Fruit fly (Drosophila melanogaster) ovary, adult (tissue): Measurements from ENCODE around the gene Bug22.
A peak's percentile ranks its signal among the peaks of the same experiment; 100 is the strongest.

ENCODE experiments used
- CG17801 ChIP-seq: fragments of 200-800 bp; optimal IDR thresholded peaks from 2 replicates; lab custom pipeline; 2019; ENCODE audit warnings: missing biosample characterization, mild to moderate bottlenecking, missing genetic modification characterization, moderate library complexity; ENCODE audit not compliant: partially characterized antibody

Bug22 gene

DNA sequence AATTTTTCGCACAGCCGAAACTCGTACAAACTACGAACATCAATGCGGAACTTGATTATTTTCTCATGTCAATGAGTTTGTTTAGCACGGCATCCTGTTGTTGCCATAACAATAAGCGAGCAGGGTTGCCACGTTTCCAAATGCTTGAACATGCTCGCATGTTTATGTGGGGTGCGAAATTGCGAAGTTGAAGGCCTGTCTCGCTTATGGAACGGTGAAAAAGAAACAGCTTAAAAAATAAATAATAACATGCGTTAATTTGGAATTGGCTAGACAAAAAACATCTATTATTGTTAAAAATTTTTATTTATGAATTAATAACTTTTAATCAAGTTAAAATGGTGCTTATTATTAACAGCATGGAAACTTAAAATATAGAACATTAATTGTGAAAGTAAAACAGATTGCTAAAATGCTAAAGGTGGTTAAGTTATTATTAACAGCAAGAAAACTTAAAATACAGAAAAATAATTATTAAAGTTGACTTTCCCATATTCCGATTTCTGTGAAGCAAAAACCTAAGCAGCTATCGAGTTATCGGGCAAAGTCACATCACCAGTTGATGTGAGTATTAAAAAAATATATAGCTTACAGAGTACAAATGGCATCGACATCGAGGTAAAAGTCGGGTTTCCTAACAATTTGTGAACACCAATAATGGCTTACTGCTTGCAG, at the start of gene Bug22, which contains the start of gene TfIIB:
Bug22 (minus strand) TSS at position 117 of the 675 bp plus-strand sequence.
TfIIB (plus strand) TSS at position 537 of the 675 bp plus-strand sequence.
- peak; percentile 46 for TF ChIP-seq CG17801 (GFP tag; lab: Kevin White, UChicago)

DNA sequence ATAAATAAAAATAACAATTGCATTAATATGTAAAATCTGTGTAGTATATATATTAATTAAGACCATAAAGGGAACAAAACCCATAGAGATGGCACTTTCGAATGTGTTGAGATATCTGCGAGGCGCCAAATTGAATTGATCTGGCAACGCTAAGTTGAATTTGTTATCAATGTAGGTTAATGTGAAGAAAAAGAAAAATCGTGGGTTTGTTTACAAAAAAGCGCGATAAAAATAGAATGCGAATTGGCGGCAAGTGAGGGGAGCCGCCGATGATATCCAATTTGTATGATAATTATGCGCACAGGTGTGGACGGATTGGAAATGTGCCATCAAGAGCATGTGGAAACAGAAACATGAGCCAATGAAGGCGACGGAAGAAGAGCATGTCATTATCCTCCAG, 49.1 kb upstream of the Bug22 start:
- TF ChIP-seq CG17801 (GFP tag; lab: Kevin White, UChicago) = peak; percentile 11

DNA sequence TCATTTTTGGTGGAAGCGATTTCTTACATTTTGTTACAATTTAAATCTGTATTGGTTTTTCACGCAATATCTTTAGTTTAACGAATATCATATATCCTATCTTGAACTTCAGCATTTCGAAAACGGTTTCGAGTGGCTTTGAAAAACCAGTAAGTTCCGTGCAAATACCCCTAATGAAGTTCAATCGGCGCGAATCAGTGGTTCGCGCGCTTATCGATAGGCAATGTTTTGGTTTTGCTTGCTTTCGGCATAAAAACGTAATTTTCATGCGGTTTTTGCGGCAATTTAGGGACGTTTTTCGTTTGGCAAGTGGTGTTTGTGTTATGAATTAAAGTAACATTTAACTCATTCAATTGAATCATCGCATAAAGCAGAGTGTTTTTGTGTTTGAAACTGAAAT, 46.2 kb upstream of the Bug22 start, which contains the start of gene RluA-2:
RluA-2 (plus strand) TSS at position 195 of the 400 bp plus-strand sequence.
- TF ChIP-seq CG17801 (GFP tag; lab: Kevin White, UChicago) = no peak

DNA sequence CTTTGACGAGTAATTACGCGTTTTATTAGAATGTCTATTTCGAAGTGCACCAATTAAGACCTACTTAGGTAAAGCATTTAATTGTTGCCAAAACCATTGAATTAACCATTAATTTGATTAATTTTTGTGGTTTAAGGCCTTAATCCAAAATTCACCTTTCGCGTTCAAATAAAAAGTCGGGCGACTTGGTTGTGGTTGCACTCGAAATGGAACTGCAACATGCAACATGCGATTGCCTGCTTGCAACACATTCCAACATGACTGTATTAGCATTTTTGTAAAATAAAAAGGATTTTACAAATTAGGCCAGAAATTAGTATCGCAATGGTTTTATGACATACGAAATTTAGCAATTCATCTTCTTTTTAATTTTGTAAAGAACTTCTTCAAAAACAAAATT, 44.1 kb upstream of the Bug22 start:
- TF ChIP-seq CG17801 (GFP tag; lab: Kevin White, UChicago) = no peak

DNA sequence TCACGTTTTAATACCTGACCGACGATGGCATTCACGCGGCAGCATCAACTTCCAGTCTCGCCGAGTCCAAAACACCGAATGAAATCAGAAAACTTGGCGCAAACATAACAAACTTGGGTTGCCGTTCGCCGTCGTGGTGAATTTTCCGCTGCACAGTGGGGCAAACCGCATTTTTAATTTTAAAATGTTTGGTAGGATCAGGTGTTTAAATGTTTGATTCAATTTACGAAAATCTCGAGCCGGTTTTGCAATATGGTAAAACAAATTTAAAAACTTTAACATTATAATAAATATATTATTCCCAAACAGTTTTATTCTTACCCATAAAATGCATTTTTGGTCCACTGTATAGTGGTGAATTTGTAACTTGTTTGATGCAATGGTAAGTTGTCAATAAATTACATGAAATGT, 43.6 kb upstream of the Bug22 start, which contains the start of gene RluA-1:
RluA-1 (minus strand) TSS at position 82 of the 411 bp plus-strand sequence.
- peak; percentile 72 for TF ChIP-seq CG17801 (GFP tag; lab: Kevin White, UChicago)

DNA sequence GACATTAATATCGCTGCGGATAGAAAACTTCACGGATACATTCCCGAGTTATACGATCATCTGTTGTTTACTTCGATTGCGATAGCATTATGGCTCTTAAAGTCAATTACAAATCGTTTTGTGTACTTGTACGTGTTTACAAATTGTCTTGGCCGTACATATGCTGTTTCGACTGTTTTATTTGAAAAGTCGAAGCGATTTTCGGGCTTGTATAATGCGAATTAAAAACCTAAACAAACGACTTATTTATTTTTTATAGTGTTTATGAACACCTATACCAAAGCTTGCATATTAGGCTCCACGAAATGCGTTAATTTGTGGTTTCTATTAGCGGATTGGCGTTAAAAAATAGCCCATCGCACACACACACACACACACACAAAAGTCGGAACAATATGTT, 41.5 kb upstream of the Bug22 start:
- no peak for TF ChIP-seq CG17801 (GFP tag; lab: Kevin White, UChicago)

DNA sequence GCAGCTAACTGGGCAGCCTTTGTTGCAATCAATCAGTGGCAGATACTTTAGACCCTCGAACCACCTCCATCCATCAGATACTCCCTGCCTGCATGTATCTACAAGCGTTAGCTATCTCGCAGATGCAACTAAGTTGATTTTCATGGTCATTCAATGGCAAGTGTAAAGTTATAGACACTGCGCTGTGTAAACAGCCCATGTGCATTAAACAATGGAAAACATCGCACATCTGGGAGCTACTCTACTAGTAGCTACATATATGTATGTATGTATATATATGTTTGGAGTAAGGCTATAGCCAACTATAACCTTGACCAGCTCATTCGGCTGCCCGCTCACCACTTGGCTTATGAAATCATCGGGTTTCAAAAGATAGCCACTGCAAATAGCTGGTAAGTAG, 39.5 kb upstream of the Bug22 start:
- no peak for TF ChIP-seq CG17801 (GFP tag; lab: Kevin White, UChicago)

DNA sequence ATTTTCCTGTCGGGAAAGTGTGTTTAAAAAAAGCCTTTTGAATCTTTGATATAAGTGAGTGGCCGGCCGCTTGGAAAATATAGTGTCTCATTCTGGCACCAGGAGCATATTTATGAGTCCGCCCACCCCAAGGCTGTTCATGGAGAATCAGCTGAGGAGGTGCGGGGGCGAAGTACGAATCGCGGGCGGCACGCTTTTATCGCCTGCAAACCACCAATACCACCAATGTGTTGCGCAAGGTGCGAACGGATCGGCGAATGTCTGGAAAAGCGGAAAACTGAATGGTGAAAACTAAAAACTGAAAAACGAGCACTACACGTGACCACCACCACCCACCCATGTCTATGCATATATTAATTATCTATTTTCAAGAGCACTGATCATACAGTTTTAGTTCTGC, 38.3 kb upstream of the Bug22 start:
- no peak for TF ChIP-seq CG17801 (GFP tag; lab: Kevin White, UChicago)

DNA sequence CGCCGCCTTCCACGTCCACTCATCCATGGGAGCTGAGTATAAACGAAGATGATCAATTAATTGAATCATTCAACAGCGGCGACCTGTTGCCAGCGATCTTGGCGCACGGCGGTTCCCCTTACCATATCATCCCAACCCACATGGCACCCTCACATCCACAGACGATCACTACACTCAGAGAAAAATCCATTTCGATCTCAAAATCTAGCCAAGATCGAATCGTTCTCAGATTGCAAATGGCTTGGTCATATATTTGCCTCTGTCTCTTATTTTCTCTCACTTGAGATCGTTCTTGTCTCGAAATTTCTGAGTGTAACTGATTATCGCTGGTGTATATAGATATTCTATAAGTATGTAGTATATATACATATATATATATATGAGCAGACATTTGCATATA, 37.7 kb upstream of the Bug22 start:
- TF ChIP-seq CG17801 (GFP tag; lab: Kevin White, UChicago) = no peak

DNA sequence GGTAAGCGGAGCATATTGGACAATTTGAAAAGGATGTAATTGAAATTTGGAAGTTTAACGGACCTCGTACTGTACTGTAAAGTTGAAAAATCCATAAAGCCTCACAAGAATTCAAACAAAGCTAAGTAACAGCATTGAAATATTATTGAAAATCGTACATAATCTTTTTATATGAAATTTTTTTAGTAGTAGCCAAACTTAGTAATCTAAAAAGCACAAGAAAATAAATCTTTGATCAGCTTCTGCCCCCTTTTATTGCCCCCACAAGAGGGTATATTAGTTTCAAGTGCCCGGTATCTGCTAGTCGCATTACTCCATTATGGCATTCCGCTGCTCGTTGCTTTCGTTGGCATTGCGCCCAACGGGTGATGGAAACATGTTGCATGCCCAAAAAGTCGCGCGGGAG, 36.1 kb upstream of the Bug22 start:
- TF ChIP-seq CG17801 (GFP tag; lab: Kevin White, UChicago) = no peak

DNA sequence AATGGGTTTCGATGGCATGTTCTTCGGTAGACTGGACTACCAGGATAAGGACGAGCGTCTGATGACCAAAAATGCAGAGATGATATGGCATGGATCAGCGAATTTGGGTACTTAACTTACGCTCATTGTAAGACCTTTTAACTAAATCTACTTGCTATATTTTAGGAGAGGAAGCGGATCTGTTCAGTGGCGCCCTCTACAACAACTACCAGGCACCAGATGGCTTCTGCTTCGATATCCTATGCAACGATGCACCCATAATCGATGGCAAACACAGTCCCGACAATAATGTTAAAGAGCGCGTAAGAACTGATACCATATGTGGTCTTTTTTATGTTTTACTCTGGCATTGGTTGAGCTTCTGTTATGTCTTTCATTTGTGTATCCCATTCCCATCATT, 28.3 kb upstream of the Bug22 start:
- no peak for TF ChIP-seq CG17801 (GFP tag; lab: Kevin White, UChicago)

DNA sequence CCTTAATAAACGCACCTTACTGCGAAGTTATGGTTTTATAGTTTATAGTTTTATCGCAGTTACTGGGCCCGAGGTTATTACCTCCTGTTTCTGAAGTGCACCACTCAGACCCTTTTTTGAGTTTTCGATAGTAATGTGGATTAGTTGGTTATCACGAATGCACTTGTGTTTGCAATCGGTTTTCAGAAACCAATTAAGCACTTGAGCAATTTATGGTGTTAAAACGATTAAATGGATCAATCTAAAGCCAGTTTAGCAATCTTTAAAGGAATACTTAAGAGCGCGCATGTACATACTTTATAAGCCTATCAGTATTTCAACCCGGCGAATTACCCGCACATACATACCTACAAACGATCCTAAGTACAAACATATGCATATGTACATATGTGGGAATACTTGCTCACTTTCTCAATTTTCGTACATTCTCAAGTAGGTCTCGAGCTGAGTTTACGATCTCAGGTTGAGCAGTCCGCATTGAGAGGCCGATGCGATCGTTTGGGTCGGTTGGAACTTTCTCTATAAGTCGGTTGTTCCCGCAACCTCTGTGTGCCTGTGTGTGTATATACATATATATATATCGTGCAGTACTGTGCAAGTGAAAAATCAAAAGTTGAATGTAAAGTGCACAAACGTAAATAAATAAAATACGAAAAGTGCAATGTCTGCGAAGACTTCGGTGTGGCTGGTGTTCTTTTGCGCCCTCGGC, 26.6 kb upstream of the Bug22 start, which contains the start of the genes LManI and LManII:
LManI (minus strand) TSS at position 51 of the 709 bp plus-strand sequence.
LManII (plus strand) TSS at position 468 of the 709 bp plus-strand sequence.
- peak; percentile 45 for TF ChIP-seq CG17801 (GFP tag; lab: Kevin White, UChicago)

DNA sequence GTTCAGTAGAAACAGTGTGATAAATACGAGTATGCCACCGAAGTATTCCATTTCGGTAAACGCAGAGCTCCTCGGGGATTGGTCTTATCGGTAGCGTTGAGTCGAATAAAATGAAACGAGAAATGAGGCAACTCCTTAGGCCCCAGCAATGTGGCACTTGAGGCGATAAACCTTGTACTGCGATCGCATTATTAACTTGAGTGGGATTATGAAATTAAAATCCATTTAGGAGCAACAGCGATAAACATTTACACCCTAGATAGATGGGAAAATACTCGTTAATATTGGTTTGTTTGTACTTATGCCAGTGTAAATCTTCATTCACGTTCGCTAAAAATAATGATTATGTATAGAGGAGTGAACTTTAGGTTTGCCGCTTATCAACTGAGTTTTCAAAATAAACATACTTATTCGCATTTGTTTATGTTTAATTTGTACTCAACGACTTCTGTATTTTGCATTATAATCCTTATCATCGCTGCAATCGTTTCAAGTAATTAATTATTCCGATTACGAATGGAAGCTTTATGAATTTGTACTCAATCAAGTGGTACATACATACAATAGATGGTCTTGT, 25.3 kb upstream of the Bug22 start:
- TF ChIP-seq CG17801 (GFP tag; lab: Kevin White, UChicago) = no peak

DNA sequence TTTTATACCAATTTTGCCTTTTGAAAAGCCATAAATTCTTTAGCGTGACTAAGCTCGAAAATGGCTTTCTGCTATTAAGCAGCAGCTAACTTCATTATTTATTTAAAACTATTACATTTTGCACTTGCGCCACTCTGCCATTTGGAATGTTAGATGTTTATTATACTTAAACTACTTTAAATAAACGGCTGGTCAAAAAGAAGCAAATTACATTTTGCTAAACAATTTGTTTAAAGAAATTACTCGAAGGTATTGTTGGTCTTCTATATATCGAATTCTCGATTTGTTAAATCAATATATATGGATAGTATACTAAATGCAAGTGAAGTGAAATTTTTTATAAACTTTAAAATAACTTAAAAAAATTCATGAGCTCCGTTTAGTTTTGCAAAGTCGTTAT, 21.6 kb upstream of the Bug22 start, which contains the start of gene ppk10:
ppk10 (minus strand) TSS at position 101 of the 400 bp plus-strand sequence.
- no peak for TF ChIP-seq CG17801 (GFP tag; lab: Kevin White, UChicago)
